Worm (Caenorhabditis elegans): ENCODE data around the gene let-756.

let-756 gene

DNA sequence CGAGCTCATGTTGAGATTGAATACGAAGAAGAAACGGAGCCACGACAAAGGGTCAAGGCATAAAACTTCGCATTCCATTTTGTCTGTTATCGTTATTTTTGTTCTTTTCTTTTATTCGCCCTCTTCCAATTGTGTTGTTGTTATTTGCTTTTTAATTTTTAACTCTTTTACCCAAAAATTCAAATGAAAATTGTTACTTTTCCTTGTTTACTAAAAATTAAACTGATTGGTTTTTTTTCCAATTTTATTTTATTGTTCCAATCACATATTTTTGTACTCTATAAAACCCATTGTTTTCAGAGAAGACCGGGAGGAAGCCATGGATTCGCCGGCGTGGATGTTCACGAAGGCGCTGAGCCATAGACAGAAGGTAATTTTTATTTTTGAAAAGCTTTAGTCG lies 26.5 kb upstream of the let-756 start, which contains the start of gene C16A3.5:
TSS of gene C16A3.5 (plus strand) at position 301 of the 400 bp plus-strand sequence.
- TF ChIP-seq hpl-2 (GFP tag; optimal IDR thresholded peaks at IDR 0.05) (no peak), ama-1 (optimal IDR thresholded peaks at IDR 0.05) (no peak), Y116A8C.19 (tag; optimal IDR thresholded peaks at IDR 0.05; ENCODE audit: borderline replicate concordance) (no peak), snpc-4 (tag; optimal IDR thresholded peaks at IDR 0.05) (no peak), aly-2 (tag; optimal IDR thresholded peaks at IDR 0.05) (no peak), unc-86 (tag; optimal IDR thresholded peaks at IDR 0.05) (no peak), fkh-8 (tag; optimal IDR thresholded peaks at IDR 0.05) (no peak), pax-3 (tag; optimal IDR thresholded peaks at IDR 0.05) (no peak), nhr-85 (tag) (no peak), snu-23 (GFP tag; optimal IDR thresholded peaks at IDR 0.05) (no peak), lin-14 (GFP tag; optimal IDR thresholded peaks at IDR 0.05) (no peak), F16B12.6 (tag; optimal IDR thresholded peaks at IDR 0.05) (no peak), mab-9 (GFP tag; IDR thresholded peaks at IDR 0.05) (no peak), lin-39 (tag; optimal IDR thresholded peaks at IDR 0.05) (no peak), nhr-12 (tag; optimal IDR thresholded peaks at IDR 0.05) (no peak), tbx-2 (tag; optimal IDR thresholded peaks at IDR 0.05) (no peak), ces-1 (GFP tag; optimal IDR thresholded peaks at IDR 0.05) (no peak), irx-1 (tag; optimal IDR thresholded peaks at IDR 0.05) (no peak), hlh-4 (tag; optimal IDR thresholded peaks at IDR 0.05) (no peak)

DNA sequence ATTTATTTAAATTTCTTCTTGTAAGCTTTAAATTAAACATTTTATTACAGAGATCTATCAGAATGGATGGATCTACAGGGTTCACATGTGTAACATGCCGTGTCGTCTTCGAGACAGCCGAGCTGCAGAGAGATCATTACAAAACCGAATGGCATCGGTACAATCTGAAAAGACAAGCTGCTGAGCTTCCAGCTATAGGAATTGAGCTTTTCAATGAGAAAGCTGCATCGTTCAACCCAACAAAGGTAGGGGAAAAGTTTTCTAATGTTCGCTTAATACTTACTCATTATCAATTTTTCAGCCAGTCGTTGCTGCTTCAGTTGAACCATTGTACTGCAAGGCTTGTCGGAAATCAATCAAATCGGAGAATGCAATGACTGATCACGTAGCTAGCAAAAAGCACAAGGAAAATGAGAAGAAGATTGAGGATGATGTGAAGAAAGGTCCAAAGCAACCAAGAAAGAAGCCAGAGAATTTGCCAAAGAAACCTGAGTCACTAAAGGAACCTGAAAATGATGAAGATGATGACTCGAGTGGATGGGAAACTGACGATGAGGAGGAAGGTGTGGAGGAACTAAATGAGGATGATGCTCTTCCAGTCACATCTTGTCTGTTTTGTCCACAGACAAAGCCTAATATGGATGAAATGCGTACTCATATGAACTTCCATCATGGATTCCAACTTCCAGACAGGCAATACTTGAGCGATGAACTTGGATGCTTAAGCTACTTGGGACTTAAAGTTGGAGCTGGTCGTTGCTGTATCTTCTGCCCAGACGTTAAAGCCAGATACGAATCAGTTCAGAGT lies 25.1 kb upstream of the let-756 start, which contains the start of gene znf-622:
TSS of gene znf-622 (plus strand) at position 51 of the 808 bp plus-strand sequence.
- TF ChIP-seq ztf-4 (tag; optimal IDR thresholded peaks at IDR 0.05) (no peak), efl-1 (optimal IDR thresholded peaks at IDR 0.05) (no peak), efl-1 (GFP tag; optimal IDR thresholded peaks at IDR 0.05 in 1 of 2) (peak in 1 of 2 experiments; percentile 75)

DNA sequence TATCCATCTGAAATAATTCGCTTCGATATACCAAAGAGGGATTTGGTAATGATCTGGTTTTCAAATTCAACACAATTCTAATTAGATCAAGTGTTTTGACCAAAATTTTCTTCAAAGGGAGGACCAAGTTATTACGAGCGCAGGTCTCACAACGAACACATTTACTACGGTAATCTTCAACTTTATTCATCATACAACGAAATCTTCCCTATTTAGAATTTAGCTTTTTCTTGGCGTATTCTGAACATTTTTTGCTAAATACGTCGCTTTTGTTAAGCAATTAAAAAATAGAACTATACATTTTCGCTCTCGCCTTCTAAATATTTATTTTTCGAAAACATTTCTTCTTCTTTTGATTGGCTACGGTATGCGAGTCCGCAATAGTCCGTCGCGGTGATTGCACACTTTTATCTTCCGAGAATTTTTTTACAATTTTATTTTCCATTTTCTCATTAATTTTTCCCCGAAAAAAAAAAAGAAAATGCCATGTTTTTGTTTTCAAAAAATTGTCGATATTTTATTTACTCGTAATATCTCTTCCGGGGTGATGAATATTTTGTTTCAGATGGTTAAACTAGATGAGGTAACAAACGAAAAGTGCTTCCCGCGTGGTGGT lies 23.8 kb upstream of the let-756 start, which contains the start of gene let-716:
TSS of gene let-716 (plus strand) at position 566 of the 616 bp plus-strand sequence.
- no peak for TF ChIP-seq lir-3 (tag; optimal IDR thresholded peaks at IDR 0.05; ENCODE audit: poor library complexity)
- TF ChIP-seq tbx-2 (tag; optimal IDR thresholded peaks at IDR 0.05), result no peak
- no peak for TF ChIP-seq unc-30 (tag; optimal IDR thresholded peaks at IDR 0.05)
- TF ChIP-seq ztf-4 (tag; optimal IDR thresholded peaks at IDR 0.05), result no peak
- no peak for TF ChIP-seq sup-37 (GFP tag; optimal IDR thresholded peaks at IDR 0.05)
- TF ChIP-seq nhr-19 (GFP tag; conservative IDR thresholded peaks at IDR 0.05), result no peak
- peak; percentile 17 to 61 (median 44) for TF ChIP-seq dpl-1 (GFP tag; optimal IDR thresholded peaks at IDR 0.05)
- TF ChIP-seq dsc-1 (tag; optimal IDR thresholded peaks at IDR 0.05), result no peak
- no peak for TF ChIP-seq unc-62 (GFP tag; optimal IDR thresholded peaks at IDR 0.05)
- no peak for TF ChIP-seq hpl-2 (GFP tag; optimal IDR thresholded peaks at IDR 0.05)
- peak in 1 of 3 experiments; percentile 18 for TF ChIP-seq ceh-82 (tag; optimal IDR thresholded peaks at IDR 0.05)
- TF ChIP-seq nhr-237 (tag; optimal IDR thresholded peaks at IDR 0.05), result no peak
- TF ChIP-seq aha-1 (tag; optimal IDR thresholded peaks at IDR 0.05), result no peak
- no peak for TF ChIP-seq mab-9 (GFP tag; IDR thresholded peaks at IDR 0.05)
- no peak for TF ChIP-seq xbp-1 (tag; optimal IDR thresholded peaks at IDR 0.05)
- no peak for TF ChIP-seq mep-1 (tag; optimal IDR thresholded peaks at IDR 0.05)
- TF ChIP-seq unc-130 (tag; optimal IDR thresholded peaks at IDR 0.05), result no peak
- no peak for TF ChIP-seq egl-13 (tag; optimal IDR thresholded peaks at IDR 0.05)
- TF ChIP-seq efl-1 (optimal IDR thresholded peaks at IDR 0.05), result peak; percentile 37 to 39
- peak; percentile 48 to 95 for TF ChIP-seq efl-1 (GFP tag; optimal IDR thresholded peaks at IDR 0.05 in 1 of 2)
- peak; percentile 89 for TF ChIP-seq F16B12.6 (tag; optimal IDR thresholded peaks at IDR 0.05)
- peak; percentile 57 for TF ChIP-seq nhr-71 (tag; optimal IDR thresholded peaks at IDR 0.05)
- no peak for TF ChIP-seq efl-3 (GFP tag; optimal IDR thresholded peaks at IDR 0.05)
- TF ChIP-seq grh-1 (GFP tag; IDR thresholded peaks at IDR 0.05), result no peak
- no peak for TF ChIP-seq pqm-1 (tag; optimal IDR thresholded peaks at IDR 0.05)
- no peak for TF ChIP-seq hlh-17 (GFP tag; optimal IDR thresholded peaks at IDR 0.05; ENCODE audit: borderline replicate concordance)
- TF ChIP-seq nhr-85 (tag), result no peak
- TF ChIP-seq C34B4.2 (tag; optimal IDR thresholded peaks at IDR 0.05), result no peak
- no peak for TF ChIP-seq mef-2 (tag; optimal IDR thresholded peaks at IDR 0.05)
- TF ChIP-seq C16A3.4 (tag; optimal IDR thresholded peaks at IDR 0.05), result no peak
- no peak for TF ChIP-seq ama-1 (optimal IDR thresholded peaks at IDR 0.05)
- TF ChIP-seq fkh-4 (tag; optimal IDR thresholded peaks at IDR 0.05; ENCODE audit: borderline replicate concordance), result no peak
- TF ChIP-seq mdl-1 (tag; optimal IDR thresholded peaks at IDR 0.05), result no peak
- no peak for TF ChIP-seq jun-1 (tag; optimal IDR thresholded peaks at IDR 0.05)
- no peak for TF ChIP-seq Y116A8C.19 (tag; optimal IDR thresholded peaks at IDR 0.05; ENCODE audit: borderline replicate concordance)

Data from whole organism, L1 larva.